Comparison of ENCODE assay signal across 1 worm cellular context in the genomic region with DNA sequence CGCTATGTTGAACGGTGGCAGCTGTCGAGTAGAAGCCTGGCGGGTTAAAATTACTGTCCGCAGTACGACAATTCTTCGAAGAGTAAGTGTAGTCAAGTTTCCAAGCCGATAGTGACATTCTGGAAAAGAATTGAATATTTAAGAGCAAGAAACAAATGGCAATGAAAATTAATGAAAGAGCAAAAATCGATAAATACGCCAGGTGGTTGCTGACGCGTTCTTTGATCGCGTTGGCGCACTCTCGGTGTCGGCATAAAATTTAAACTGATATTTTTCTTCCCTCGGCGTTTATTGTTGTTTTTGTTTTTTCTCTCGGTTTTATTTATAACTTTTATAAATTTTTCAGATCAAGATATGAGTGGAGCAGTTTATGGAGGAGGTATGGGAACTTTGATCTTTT.
A peak's percentile ranks its signal among the peaks of the same experiment; 100 is the strongest.
TF ChIP-seq lines count a peak whose summit lies in the region.

A gene (minus strand): TSS at position 118 of the 400 bp plus-strand sequence.
A gene (plus strand): TSS at position 347 of the 400 bp plus-strand sequence.

TF ChIP-seq in whole organism, L4 larva, 104 proteins besides CTCF, POLR2A, EP300 and RAD21 (continued from another document):
- no peak for TF ChIP-seq daf-12 (tag; optimal IDR thresholded peaks at IDR 0.05; lab: Kevin White, UChicago)
- no peak for TF ChIP-seq lim-7 (GFP tag; IDR thresholded peaks at IDR 0.05; lab: Robert Waterston, UW)
- TF ChIP-seq Y5F2A.4 (GFP tag; optimal IDR thresholded peaks at IDR 0.05; lab: Kevin White, UChicago): no peak
- peak; percentile 64 for TF ChIP-seq ztf-7 (tag; optimal IDR thresholded peaks at IDR 0.05; lab: Kevin White, UChicago)
- peak; percentile 19 for TF ChIP-seq nhr-11 (tag; optimal IDR thresholded peaks at IDR 0.05; lab: Kevin White, UChicago)
